Fruit fly (Drosophila melanogaster) whole organism, embryonic: Measurements from ENCODE around the gene CG11905.

Experiments used
- Atf-2 ChIP-seq: fragments of 200-800 bp; sonication (Bioruptor generic); optimal IDR thresholded peaks from 2 replicates; lab custom pipeline; 2016; ENCODE audit warnings: missing biosample characterization, missing genetic modification characterization
- B-H1 ChIP-seq: fragments of 200-800 bp; sonication (Bioruptor generic); IDR thresholded peaks from 3 replicates; pipeline ENCODE4 v1.3.6; 2022; ENCODE audit warnings: missing biosample characterization, missing genetic modification characterization
- Bdp1 ChIP-seq: fragments of 200-800 bp; sonication (Bioruptor generic); optimal IDR thresholded peaks from 3 replicates; lab custom pipeline; 2016; ENCODE audit warnings: missing biosample characterization, missing genetic modification characterization
- CG10274 ChIP-seq: fragments of 200-800 bp; sonication (Bioruptor generic); optimal IDR thresholded peaks from 3 replicates; lab custom pipeline; 2017; ENCODE audit warnings: missing biosample characterization, mild to moderate bottlenecking, missing genetic modification characterization
- CG10462 ChIP-seq: fragments of 200-800 bp; sonication (Bioruptor generic); optimal IDR thresholded peaks from 2 replicates; lab custom pipeline; 2016; ENCODE audit warnings: missing biosample characterization, missing genetic modification characterization
- CG11695 ChIP-seq: fragments of 200-800 bp; sonication (Bioruptor generic); IDR thresholded peaks from 3 replicates; pipeline ENCODE4 v1.3.6; 2022; ENCODE audit warnings: missing biosample characterization, missing genetic modification characterization
- CG12155 ChIP-seq: fragments of 200-800 bp; sonication (Bioruptor generic); optimal IDR thresholded peaks from 3 replicates; lab custom pipeline; 2016; ENCODE audit warnings: missing biosample characterization, missing genetic modification characterization
- CG12236 ChIP-seq: fragments of 200-800 bp; sonication (Bioruptor generic); optimal IDR thresholded peaks from 2 replicates; lab custom pipeline; 2016; ENCODE audit warnings: missing biosample characterization, missing genetic modification characterization
- CG12299 ChIP-seq: fragments of 200-800 bp; sonication (Bioruptor generic); optimal IDR thresholded peaks from 2 replicates; lab custom pipeline; 2018; ENCODE audit warnings: missing biosample characterization, mild to moderate bottlenecking, missing genetic modification characterization
- CG1233 ChIP-seq: fragments of 200-800 bp; sonication (Bioruptor generic); optimal IDR thresholded peaks from 4 replicates; lab custom pipeline; 2018; ENCODE audit warnings: missing biosample characterization, mild to moderate bottlenecking, missing genetic modification characterization
- CG2199 ChIP-seq: fragments of 200-800 bp; sonication (Bioruptor generic); IDR thresholded peaks from 3 replicates; pipeline ENCODE4 v1.3.6; 2022; ENCODE audit warnings: missing biosample characterization, missing genetic modification characterization
- CG31388 ChIP-seq: fragments of 200-800 bp; sonication (Bioruptor generic); optimal IDR thresholded peaks from 2 replicates; lab custom pipeline; 2016; ENCODE audit warnings: missing biosample characterization, missing genetic modification characterization
- CG3995 ChIP-seq: fragments of 200-800 bp; sonication (Bioruptor generic); optimal IDR thresholded peaks from 3 replicates; lab custom pipeline; 2016; ENCODE audit warnings: missing biosample characterization, missing genetic modification characterization
- CG4360 ChIP-seq: fragments of 200-800 bp; sonication (Bioruptor generic); IDR thresholded peaks from 2 replicates; pipeline ENCODE4 v1.3.6; 2022; ENCODE audit warnings: missing biosample characterization, missing genetic modification characterization
- CG5245 ChIP-seq: fragments of 200-800 bp; sonication (Bioruptor generic); optimal IDR thresholded peaks from 3 replicates; lab custom pipeline; 2016; ENCODE audit warnings: missing biosample characterization, missing genetic modification characterization
- CG6254 ChIP-seq: fragments of 200-800 bp; sonication (Bioruptor generic); optimal IDR thresholded peaks from 3 replicates; lab custom pipeline; 2017; ENCODE audit warnings: mild to moderate bottlenecking, missing biosample characterization, missing genetic modification reagents, missing genetic modification characterization
- CG8281 ChIP-seq: fragments of 200-800 bp; sonication (Bioruptor generic); optimal IDR thresholded peaks from 2 replicates; lab custom pipeline; 2018; ENCODE audit warnings: missing biosample characterization, mild to moderate bottlenecking, missing genetic modification characterization, moderate library complexity
- Ets97D ChIP-seq: fragments of 200-800 bp; sonication (Bioruptor generic); optimal IDR thresholded peaks from 3 replicates; lab custom pipeline; 2016; ENCODE audit warnings: missing biosample characterization, missing genetic modification characterization
- HLH54F ChIP-seq: fragments of 200-800 bp; sonication (Bioruptor generic); optimal IDR thresholded peaks from 3 replicates; lab custom pipeline; 2016; ENCODE audit warnings: missing biosample characterization, missing genetic modification characterization
- Jarid2 ChIP-seq: fragments of 200-800 bp; sonication (Bioruptor generic); optimal IDR thresholded peaks from 3 replicates; lab custom pipeline; 2017; ENCODE audit warnings: mild to moderate bottlenecking, missing biosample characterization, missing genetic modification reagents, missing genetic modification characterization
- NfI ChIP-seq: fragments of 200-800 bp; sonication (Bioruptor generic); optimal IDR thresholded peaks from 3 replicates; lab custom pipeline; 2018; ENCODE audit warnings: missing biosample characterization, mild to moderate bottlenecking, missing genetic modification characterization, moderate library complexity
- Taf1 ChIP-seq: fragments of 200-800 bp; sonication (Bioruptor generic); IDR thresholded peaks from 2 replicates; pipeline ENCODE4 v1.3.6; 2022; ENCODE audit warnings: missing biosample characterization, missing genetic modification characterization
- Tbp ChIP-seq: fragments of >200 bp; optimal IDR thresholded peaks from 2 replicates; lab custom pipeline; 2018; ENCODE audit warnings: missing biosample characterization, missing genetic modification characterization
- aop ChIP-seq: fragments of 200-800 bp; sonication (Bioruptor generic); IDR thresholded peaks from 2 replicates; pipeline ENCODE4 v1.3.6; 2022; ENCODE audit warnings: missing biosample characterization, missing genetic modification characterization
- bsh ChIP-seq, 2 experiments: fragments of 200-800 bp; sonication (Bioruptor generic); optimal IDR thresholded peaks; 2 replicates each; lab custom pipeline; 2017 to 2018; ENCODE audit warnings: mild to moderate bottlenecking in 2 of 2, missing biosample characterization in 2 of 2, missing genetic modification characterization in 2 of 2, moderate library complexity in 1 of 2
- cad ChIP-seq: fragments of >200 bp; optimal IDR thresholded peaks from 2 replicates; lab custom pipeline; 2017; ENCODE audit warnings: missing biosample characterization, missing genetic modification characterization
- cas ChIP-seq: fragments of 200-800 bp; sonication (Bioruptor generic); IDR thresholded peaks from 2 replicates; pipeline ENCODE4 v1.3.6; 2022; ENCODE audit warnings: missing biosample characterization, missing genetic modification characterization
- chinmo ChIP-seq: fragments of 200-800 bp; sonication (Bioruptor generic); IDR thresholded peaks from 4 replicates; pipeline ENCODE4 v1.3.6; 2022; ENCODE audit warnings: missing biosample characterization, missing genetic modification characterization; ENCODE audit not compliant: partially characterized antibody
- chn ChIP-seq: fragments of 200-800 bp; sonication (Bioruptor generic); optimal IDR thresholded peaks from 2 replicates; lab custom pipeline; 2016; ENCODE audit warnings: missing biosample characterization, missing genetic modification characterization
- cwo ChIP-seq: fragments of 200-800 bp; sonication (Bioruptor generic); optimal IDR thresholded peaks from 3 replicates; lab custom pipeline; 2017; ENCODE audit warnings: missing biosample characterization, missing genetic modification characterization, mild to moderate bottlenecking, moderate library complexity, missing genetic modification reagents
- da ChIP-seq: fragments of 200-800 bp; sonication (Bioruptor generic); optimal IDR thresholded peaks from 2 replicates; lab custom pipeline; 2016; ENCODE audit warnings: missing biosample characterization, missing genetic modification characterization
- ewg ChIP-seq: fragments of 200-800 bp; sonication (Bioruptor generic); optimal IDR thresholded peaks from 3 replicates; lab custom pipeline; 2017; ENCODE audit warnings: mild to moderate bottlenecking, missing biosample characterization, missing genetic modification reagents, missing genetic modification characterization
- gce ChIP-seq: fragments of 200-800 bp; sonication (Bioruptor generic); IDR thresholded peaks from 3 replicates; pipeline ENCODE4 v1.3.6; 2022; ENCODE audit warnings: missing biosample characterization, missing genetic modification characterization
- gcm2 ChIP-seq: fragments of 200-800 bp; sonication (Bioruptor generic); optimal IDR thresholded peaks from 2 replicates; lab custom pipeline; 2016; ENCODE audit warnings: missing biosample characterization, missing genetic modification characterization
- gt ChIP-seq: fragments of 200-800 bp; sonication (Bioruptor generic); IDR thresholded peaks from 2 replicates; pipeline ENCODE4 v1.3.6; 2022; ENCODE audit warnings: missing biosample characterization, missing genetic modification characterization
- ham ChIP-seq: fragments of 200-800 bp; sonication (Bioruptor generic); IDR thresholded peaks from 2 replicates; pipeline ENCODE4 v1.3.6; 2022; ENCODE audit warnings: missing biosample characterization, missing genetic modification characterization
- hth ChIP-seq: fragments of >200 bp; optimal IDR thresholded peaks from 2 replicates; lab custom pipeline; 2017; ENCODE audit warnings: inconsistent platforms
- ind ChIP-seq: fragments of 200-800 bp; sonication (Bioruptor generic); optimal IDR thresholded peaks from 3 replicates; lab custom pipeline; 2016; ENCODE audit warnings: missing biosample characterization, missing genetic modification characterization
- jing ChIP-seq: fragments of 200-800 bp; sonication (Bioruptor generic); optimal IDR thresholded peaks from 2 replicates; lab custom pipeline; 2018; ENCODE audit warnings: missing biosample characterization, mild to moderate bottlenecking, missing genetic modification characterization
- lab ChIP-seq: fragments of 200-800 bp; sonication (Bioruptor generic); optimal IDR thresholded peaks from 3 replicates; lab custom pipeline; 2017; ENCODE audit warnings: missing biosample characterization, missing genetic modification characterization, mild to moderate bottlenecking, moderate library complexity, missing genetic modification reagents
- prd ChIP-seq, 3 experiments: fragments of >200 bp in 2 of 3; fragments of 200-800 bp in 1 of 3; sonication (Bioruptor generic) in 1 of 3; optimal IDR thresholded peaks in 2 of 3; IDR thresholded peaks in 1 of 3; 2 replicates in 2 of 3; 3 replicates in 1 of 3; pipeline versions ENCODE4 v1.3.6 to Lab custom; 2017 to 2022; ENCODE audit warnings: missing biosample characterization in 1 of 3, missing genetic modification characterization in 1 of 3
- pzg ChIP-seq: fragments of 200-800 bp; sonication (Bioruptor generic); optimal IDR thresholded peaks from 3 replicates; lab custom pipeline; 2018; ENCODE audit warnings: missing biosample characterization, mild to moderate bottlenecking, missing genetic modification characterization, moderate library complexity
- row ChIP-seq: fragments of 200-800 bp; sonication (Bioruptor generic); IDR thresholded peaks from 3 replicates; pipeline ENCODE4 v1.3.6; 2022; ENCODE audit warnings: missing biosample characterization, missing genetic modification characterization
- seq ChIP-seq: fragments of 200-800 bp; sonication (Bioruptor generic); IDR thresholded peaks from 2 replicates; pipeline ENCODE4 v1.3.6; 2022; ENCODE audit warnings: missing biosample characterization, missing genetic modification characterization
- sima ChIP-seq: fragments of 200-800 bp; sonication (Bioruptor generic); optimal IDR thresholded peaks from 2 replicates; lab custom pipeline; 2016; ENCODE audit warnings: missing biosample characterization, missing genetic modification characterization
- sna ChIP-seq: fragments of 200-800 bp; sonication (Bioruptor generic); IDR thresholded peaks from 2 replicates; pipeline ENCODE4 v1.3.6; 2022; ENCODE audit warnings: missing biosample characterization, missing genetic modification characterization; ENCODE audit not compliant: partially characterized antibody
- stc ChIP-seq: fragments of 200-800 bp; sonication (Bioruptor generic); IDR thresholded peaks from 2 replicates; pipeline ENCODE4 v1.3.6; 2022; ENCODE audit warnings: missing biosample characterization, missing genetic modification characterization
- tna ChIP-seq: fragments of 200-800 bp; sonication (Bioruptor generic); IDR thresholded peaks from 2 replicates; pipeline ENCODE4 v1.3.6; 2022; ENCODE audit warnings: missing biosample characterization, missing genetic modification characterization; ENCODE audit not compliant: partially characterized antibody
- unpg ChIP-seq: fragments of 200-800 bp; sonication (Bioruptor generic); optimal IDR thresholded peaks from 3 replicates; lab custom pipeline; 2018; ENCODE audit warnings: missing biosample characterization, mild to moderate bottlenecking, missing genetic modification characterization, moderate library complexity

The CG11905 gene

DNA sequence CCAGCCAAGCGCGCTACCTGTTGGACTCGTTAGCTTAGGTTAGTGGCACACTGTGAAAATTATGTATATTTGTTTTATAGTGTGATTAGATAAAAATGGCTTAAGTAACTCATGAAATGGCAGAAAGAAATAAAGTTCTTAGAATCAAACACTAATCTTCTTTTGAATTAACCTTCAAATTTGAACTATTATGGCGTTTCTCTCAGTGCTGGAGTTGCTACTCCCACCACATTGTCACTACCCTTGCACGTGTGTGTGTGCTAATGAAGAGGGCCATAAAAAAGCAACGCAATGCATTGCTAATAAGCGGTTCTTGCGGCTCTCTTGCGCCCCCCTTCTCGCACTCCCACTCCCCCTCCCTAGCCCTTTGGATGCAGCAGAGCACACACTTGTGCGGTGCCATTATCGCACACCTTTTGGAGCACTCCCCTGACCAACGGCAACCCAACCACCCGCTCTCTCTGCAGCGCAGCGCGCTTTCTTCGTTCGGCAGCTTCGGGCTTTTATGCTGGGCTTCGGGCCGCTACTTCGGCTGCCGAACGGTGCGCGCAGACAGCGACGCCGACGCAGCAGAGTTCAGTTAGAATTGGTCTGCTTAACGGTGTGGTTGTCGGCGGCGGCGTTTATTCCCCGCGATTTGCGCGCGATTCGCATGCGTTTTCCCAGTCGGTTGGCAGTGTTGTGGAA, 44.5 kb downstream of the CG11905 start (continued):
- TF ChIP-seq Atf-2 (GFP tag; lab: Kevin White, UChicago): peak; percentile 88
- peak; percentile 72 for TF ChIP-seq CG31388 (GFP tag; lab: Kevin White, UChicago)
- no peak for TF ChIP-seq aop
- TF ChIP-seq CG2199 (GFP tag; lab: Robert Waterston, UW): peak; percentile 87; the same call in 2 of the 3 replicates
- TF ChIP-seq ham: 0 out of 2 replicates have a peak, but pooled peaks have one; percentile 15
- peak; percentile 83 for TF ChIP-seq CG1233 (GFP tag; lab: Kevin White, UChicago)
- TF ChIP-seq CG10462 (GFP tag; lab: Kevin White, UChicago): peak; percentile 92
- no peak for TF ChIP-seq sna (GFP tag; lab: Robert Waterston, UW)
- no peak for TF ChIP-seq cad (GFP tag; lab: Kevin White, UChicago)
- TF ChIP-seq CG12155 (GFP tag; lab: Kevin White, UChicago): peak; percentile 76
- peak; percentile 87 for TF ChIP-seq gce (GFP tag; lab: Robert Waterston, UW)
- TF ChIP-seq hth (lab: Kevin White, UChicago): no peak
- peak; percentile 70 for TF ChIP-seq Bdp1
- peak; percentile 57 for TF ChIP-seq HLH54F (GFP tag; lab: Kevin White, UChicago)
- peak; percentile 64 for TF ChIP-seq CG8281
- peak; percentile 89 for TF ChIP-seq jing (GFP tag; lab: Kevin White, UChicago)
- peak; percentile 49; the same call in 1 of the 2 replicates for TF ChIP-seq tna (GFP tag; lab: Robert Waterston, UW)
- TF ChIP-seq row (GFP tag; lab: Robert Waterston, UW): peak; percentile 93
- peak; percentile 91 for TF ChIP-seq B-H1 (GFP tag; lab: Robert Waterston, UW)
- no peak for TF ChIP-seq pzg (GFP tag; lab: Kevin White, UChicago)
- TF ChIP-seq bsh (GFP tag; optimal IDR thresholded peaks at IDR 0.05; lab: Kevin White, UChicago): peak; percentile 59 to 97
- peak; percentile 94 for TF ChIP-seq stc (GFP tag; lab: Robert Waterston, UW)
- TF ChIP-seq CG10274: peak; percentile 62
- peak; percentile 82 for TF ChIP-seq chn (GFP tag; lab: Kevin White, UChicago)
- TF ChIP-seq CG11695 (GFP tag; lab: Robert Waterston, UW): peak; percentile 90
- TF ChIP-seq da (GFP tag; lab: Kevin White, UChicago): peak; percentile 75
- TF ChIP-seq prd (optimal IDR thresholded peaks at IDR 0.05; lab: Kevin White, UChicago): no peak
- TF ChIP-seq prd (GFP tag; IDR thresholded peaks at IDR 0.05; lab: Robert Waterston, UW): peak; percentile 93
- peak; percentile 92 for TF ChIP-seq CG6254 (GFP tag; lab: Kevin White, UChicago)
- peak; percentile 87 for TF ChIP-seq ind (GFP tag; lab: Kevin White, UChicago)
- peak; percentile 42 for TF ChIP-seq Ets97D (GFP tag; lab: Kevin White, UChicago)
- peak; percentile 77 for TF ChIP-seq CG4360
- peak; percentile 73 for TF ChIP-seq ewg
- peak; percentile 86 for TF ChIP-seq CG12236
- TF ChIP-seq NfI: peak; percentile 85
- peak; percentile 71 for TF ChIP-seq CG12299
- peak; percentile 64 for TF ChIP-seq sima (GFP tag; lab: Kevin White, UChicago)
- peak; percentile 93 for TF ChIP-seq CG5245 (GFP tag; lab: Kevin White, UChicago)
- peak; percentile 77 for TF ChIP-seq gcm2
- TF ChIP-seq Jarid2: peak; percentile 91
- TF ChIP-seq CG3995: no peak
- TF ChIP-seq seq (GFP tag; lab: Robert Waterston, UW): peak; percentile 87
- TF ChIP-seq cas (GFP tag; lab: Robert Waterston, UW): no peak
- TF ChIP-seq chinmo (GFP tag; lab: Robert Waterston, UW): peak; percentile 99
- TF ChIP-seq cwo (GFP tag; lab: Kevin White, UChicago): peak; percentile 81
- TF ChIP-seq unpg: peak; percentile 94
- TF ChIP-seq Taf1 (GFP tag; lab: Robert Waterston, UW): peak; percentile 47; the same call in 1 of the 2 replicates
- peak; percentile 87 for TF ChIP-seq lab (GFP tag; lab: Kevin White, UChicago)
- TF ChIP-seq gt (GFP tag; lab: Robert Waterston, UW): peak; percentile 79; the same call in 1 of the 2 replicates
- TF ChIP-seq Tbp (GFP tag; lab: Kevin White, UChicago): no peak
